Fruit fly (Drosophila melanogaster): ENCODE results near the gene 140up.

The 140up gene

dm6 chr3R:14125479-14126121 lies at the start of gene 140up, which contains the start of gene Polr2B (continued):
- TF ChIP-seq inv (GFP tag; IDR thresholded peaks at IDR 0.05; ENCODE audit: partially characterized antibody) (no peak), pzg (GFP tag; optimal IDR thresholded peaks at IDR 0.05) (peak; percentile 43), ind (GFP tag; optimal IDR thresholded peaks at IDR 0.05) (peak; percentile 96), HLH3B (GFP tag; IDR thresholded peaks at IDR 0.05) (peak; percentile 90), CG4730 (GFP tag; IDR thresholded peaks at IDR 0.05) (peak; percentile 88), fru (optimal IDR thresholded peaks at IDR 0.05) (no peak), nau (GFP tag; optimal IDR thresholded peaks at IDR 0.05) (peak; percentile 76), Hr78 (GFP tag; optimal IDR thresholded peaks at IDR 0.05) (no peak), CG7987 (GFP tag; optimal IDR thresholded peaks at IDR 0.05) (peak; percentile 73), CG13123 (GFP tag; optimal IDR thresholded peaks at IDR 0.05) (peak; percentile 86), CG18011 (GFP tag; optimal IDR thresholded peaks at IDR 0.05) (peak; percentile 83), sob (GFP tag; IDR thresholded peaks at IDR 0.05) (peak; percentile 98), Side (GFP tag; optimal IDR thresholded peaks at IDR 0.05) (peak; percentile 69), ato (GFP tag; IDR thresholded peaks at IDR 0.05; ENCODE audit: partially characterized antibody) (no peak), Atf-2 (GFP tag; optimal IDR thresholded peaks at IDR 0.05) (peak; percentile 36), bbx (GFP tag; IDR thresholded peaks at IDR 0.05; ENCODE audit: partially characterized antibody) (no peak), CG6689 (GFP tag; IDR thresholded peaks at IDR 0.05) (peak; percentile 95), slbo (GFP tag; IDR thresholded peaks at IDR 0.05) (peak; percentile 97), trh (GFP tag; optimal IDR thresholded peaks at IDR 0.05) (peak; percentile 84), Fer2 (tag; optimal IDR thresholded peaks at IDR 0.05) (peak; percentile 92), Gug (GFP tag; IDR thresholded peaks at IDR 0.05) (peak; percentile 90), BtbVII (GFP tag; optimal IDR thresholded peaks at IDR 0.05) (peak; percentile 88), exex (tag; optimal IDR thresholded peaks at IDR 0.05) (peak; percentile 73), klu (GFP tag; IDR thresholded peaks at IDR 0.05) (peak; percentile 95), CrebB (tag; optimal IDR thresholded peaks at IDR 0.05) (peak; percentile 76), mld (GFP tag; IDR thresholded peaks at IDR 0.05; ENCODE audit: partially characterized antibody) (no peak), croc (GFP tag; conservative IDR thresholded peaks at IDR 0.05) (peak; percentile 86), CG12391 (tag; optimal IDR thresholded peaks at IDR 0.05) (peak; percentile 97), NfI (GFP tag; optimal IDR thresholded peaks at IDR 0.05) (peak; percentile 93), grau (tag; optimal IDR thresholded peaks at IDR 0.05) (peak; percentile 94), Lhr (GFP tag; optimal IDR thresholded peaks at IDR 0.05) (peak; percentile 60), CG2199 (GFP tag; IDR thresholded peaks at IDR 0.05) (no peak), wor (GFP tag; IDR thresholded peaks at IDR 0.05) (peak; percentile 88), esg (GFP tag; conservative IDR thresholded peaks at IDR 0.05) (peak; percentile 90), CG10462 (GFP tag; optimal IDR thresholded peaks at IDR 0.05) (peak; percentile 90), CG10979 (tag; optimal IDR thresholded peaks at IDR 0.05) (peak; percentile 90), pan (optimal IDR thresholded peaks at IDR 0.05) (no peak), pan (GFP tag; optimal IDR thresholded peaks at IDR 0.05 in 1 of 2, IDR thresholded peaks at IDR 0.05 in 1 of 2) (peak in 1 of 2 experiments; percentile 94), Dbx (GFP tag; IDR thresholded peaks at IDR 0.05) (peak; percentile 97), CG11456 (GFP tag; IDR thresholded peaks at IDR 0.05) (peak; percentile 94), Camta (GFP tag; optimal IDR thresholded peaks at IDR 0.05) (peak; percentile 70), Oli (tag; optimal IDR thresholded peaks at IDR 0.05) (peak; percentile 92), Nf-YB (GFP tag; optimal IDR thresholded peaks at IDR 0.05) (peak; percentile 70), gcm (GFP tag; optimal IDR thresholded peaks at IDR 0.05) (peak; percentile 89), abd-A (tag; optimal IDR thresholded peaks at IDR 0.05) (no peak), psq (GFP tag; optimal IDR thresholded peaks at IDR 0.05) (peak; percentile 84), CG32772 (GFP tag; IDR thresholded peaks at IDR 0.05) (peak; percentile 93), mam (GFP tag; optimal IDR thresholded peaks at IDR 0.05) (peak; percentile 92), CG3726 (GFP tag; IDR thresholded peaks at IDR 0.05) (peak; percentile 67; the same call in 2 of the 3 replicates), CG32532 (GFP tag; IDR thresholded peaks at IDR 0.05) (peak; percentile 95)

All from whole organism, embryonic.